Worm (Caenorhabditis elegans): ENCODE data around the gene K03H1.11.

Gene K03H1.11

ce11 chrIII:9972192-9972811, 20.5 kb upstream of the K03H1.11 start:
- TF ChIP-seq lin-13 (GFP tag; optimal IDR thresholded peaks at IDR 0.05) = no peak
- no peak for TF ChIP-seq ama-1 (optimal IDR thresholded peaks at IDR 0.05)

- TF ChIP-seq peb-1 (tag; optimal IDR thresholded peaks at IDR 0.05) (no peak), nhr-12 (tag; optimal IDR thresholded peaks at IDR 0.05) (no peak), F13H6.1 (tag; optimal IDR thresholded peaks at IDR 0.05) (no peak), nhr-237 (tag; optimal IDR thresholded peaks at IDR 0.05) (no peak), sma-9 (GFP tag; optimal IDR thresholded peaks at IDR 0.05) (no peak), sma-9 (tag; optimal IDR thresholded peaks at IDR 0.05) (no peak), dmd-4 (tag; optimal IDR thresholded peaks at IDR 0.05) (no peak), nhr-6 (tag; optimal IDR thresholded peaks at IDR 0.05) (no peak), sem-4 (tag; optimal IDR thresholded peaks at IDR 0.05) (no peak), R02D3.7 (tag; optimal IDR thresholded peaks at IDR 0.05) (no peak), nhr-11 (tag; optimal IDR thresholded peaks at IDR 0.05) (no peak), nhr-25 (tag; optimal IDR thresholded peaks at IDR 0.05) (no peak), nhr-23 (tag; optimal IDR thresholded peaks at IDR 0.05) (no peak), lin-39 (tag; optimal IDR thresholded peaks at IDR 0.05) (no peak)
Measured at ce11 chrIII:9969371-9969770, 17.6 kb upstream of the K03H1.11 start.

- no peak for TF ChIP-seq zag-1 (tag; optimal IDR thresholded peaks at IDR 0.05)
- TF ChIP-seq unc-39 (tag; optimal IDR thresholded peaks at IDR 0.05) = no peak
- no peak for TF ChIP-seq nhr-23 (tag; optimal IDR thresholded peaks at IDR 0.05)
- no peak for TF ChIP-seq unc-62 (GFP tag; optimal IDR thresholded peaks at IDR 0.05)
- TF ChIP-seq mdl-1 (tag; optimal IDR thresholded peaks at IDR 0.05) = no peak
- TF ChIP-seq lin-39 (tag; optimal IDR thresholded peaks at IDR 0.05) = no peak
Measured at ce11 chrIII:9965444-9965843, 13.7 kb upstream of the K03H1.11 start.

- TF ChIP-seq elt-1 (tag; optimal IDR thresholded peaks at IDR 0.05) (no peak), mab-5 (tag; optimal IDR thresholded peaks at IDR 0.05) (no peak), egl-27 (tag; optimal IDR thresholded peaks at IDR 0.05) (no peak), skn-1 (tag; optimal IDR thresholded peaks at IDR 0.05) (no peak), mbf-1 (tag; optimal IDR thresholded peaks at IDR 0.05) (no peak), nhr-6 (tag; optimal IDR thresholded peaks at IDR 0.05) (no peak), nhr-12 (tag; optimal IDR thresholded peaks at IDR 0.05) (no peak), F13H6.1 (tag; optimal IDR thresholded peaks at IDR 0.05) (no peak), nhr-11 (tag; optimal IDR thresholded peaks at IDR 0.05) (no peak), ZK546.5 (tag; optimal IDR thresholded peaks at IDR 0.05) (no peak), alr-1 (tag; optimal IDR thresholded peaks at IDR 0.05) (no peak), gmeb-1 (tag; optimal IDR thresholded peaks at IDR 0.05) (no peak), lin-13 (GFP tag; optimal IDR thresholded peaks at IDR 0.05) (no peak), ztf-4 (tag; optimal IDR thresholded peaks at IDR 0.05) (no peak), nhr-25 (tag; optimal IDR thresholded peaks at IDR 0.05) (no peak), zag-1 (tag; optimal IDR thresholded peaks at IDR 0.05) (no peak)
Measured at ce11 chrIII:9964416-9964815, 12.7 kb upstream of the K03H1.11 start.

- TF ChIP-seq nhr-77 (tag; optimal IDR thresholded peaks at IDR 0.05) = no peak
- TF ChIP-seq Y55F3AM.14 (GFP tag; optimal IDR thresholded peaks at IDR 0.05) = no peak
Measured at ce11 chrIII:9963447-9963846, 11.7 kb upstream of the K03H1.11 start.

ce11 chrIII:9956665-9957401, 5.1 kb upstream of the K03H1.11 start, which contains the start of gene alx-1:
Gene alx-1 (plus strand): TSS chrIII:9957351.
- TF ChIP-seq nhr-129 (tag; optimal IDR thresholded peaks at IDR 0.05) (peak; percentile 8), sma-9 (GFP tag; optimal IDR thresholded peaks at IDR 0.05) (no peak), sma-9 (tag; optimal IDR thresholded peaks at IDR 0.05) (no peak), zag-1 (tag; optimal IDR thresholded peaks at IDR 0.05) (no peak), sma-3 (GFP tag; optimal IDR thresholded peaks at IDR 0.05) (peak; percentile 1), snpc-4 (tag; optimal IDR thresholded peaks at IDR 0.05) (no peak), fos-1 (tag; optimal IDR thresholded peaks at IDR 0.05) (peak; percentile 99), crh-2 (tag; optimal IDR thresholded peaks at IDR 0.05) (peak; percentile 3)

Measured in whole organism, L2 larva.